Fruit fly (Drosophila melanogaster) whole organism, adult: ENCODE data around the gene ppk30.
A peak's percentile ranks its signal among the peaks of the same experiment; 100 is the strongest.

Source experiments
- CG11617 ChIP-seq: fragments of 200-800 bp; sonication (Bioruptor generic); optimal IDR thresholded peaks from 2 replicates; lab custom pipeline; 2017; ENCODE audit warnings: mild to moderate bottlenecking, missing biosample characterization, missing genetic modification reagents, missing genetic modification characterization
- CG12768 ChIP-seq: fragments of 200-800 bp; sonication (Bioruptor generic); optimal IDR thresholded peaks from 2 replicates; lab custom pipeline; 2017; ENCODE audit warnings: missing biosample characterization, missing genetic modification characterization, mild to moderate bottlenecking, moderate library complexity, missing genetic modification reagents
- CG14711 ChIP-seq: fragments of 200-800 bp; sonication (Bioruptor generic); optimal IDR thresholded peaks from 2 replicates; lab custom pipeline; 2018; ENCODE audit warnings: missing biosample characterization, mild to moderate bottlenecking, missing genetic modification characterization, moderate library complexity
- CG1620 ChIP-seq: fragments of 200-800 bp; sonication (Bioruptor generic); optimal IDR thresholded peaks from 2 replicates; lab custom pipeline; 2016; ENCODE audit warnings: missing biosample characterization, missing genetic modification characterization
- CG33017 ChIP-seq: fragments of 200-800 bp; sonication (Bioruptor generic); optimal IDR thresholded peaks from 2 replicates; lab custom pipeline; 2018; ENCODE audit warnings: missing biosample characterization, mild to moderate bottlenecking, missing genetic modification characterization, moderate library complexity
- CG5204 ChIP-seq: fragments of 200-800 bp; sonication (Bioruptor generic); optimal IDR thresholded peaks from 2 replicates; lab custom pipeline; 2016; ENCODE audit warnings: missing biosample characterization, missing genetic modification characterization
- CG7045 ChIP-seq: fragments of 200-800 bp; sonication (Bioruptor generic); optimal IDR thresholded peaks from 2 replicates; lab custom pipeline; 2017; ENCODE audit warnings: missing biosample characterization, mild to moderate bottlenecking, missing genetic modification characterization
- CG7101 ChIP-seq: fragments of 200-800 bp; sonication (Bioruptor generic); optimal IDR thresholded peaks from 2 replicates; lab custom pipeline; 2018; ENCODE audit warnings: missing biosample characterization, mild to moderate bottlenecking, missing genetic modification characterization, moderate library complexity
- Clk ChIP-seq: fragments of 200-800 bp; sonication (Bioruptor generic); optimal IDR thresholded peaks from 2 replicates; lab custom pipeline; 2017; ENCODE audit warnings: missing biosample characterization, missing genetic modification characterization
- Crg-1 ChIP-seq: fragments of 200-800 bp; sonication (Bioruptor generic); optimal IDR thresholded peaks from 2 replicates; lab custom pipeline; 2016; ENCODE audit warnings: missing biosample characterization, missing genetic modification characterization
- Hr96 ChIP-seq: fragments of 200-800 bp; sonication (Bioruptor generic); optimal IDR thresholded peaks from 2 replicates; lab custom pipeline; 2016; ENCODE audit warnings: missing biosample characterization, missing genetic modification characterization
- Mnt ChIP-seq: fragments of 200-800 bp; sonication (Bioruptor generic); optimal IDR thresholded peaks from 2 replicates; lab custom pipeline; 2016; ENCODE audit warnings: missing biosample characterization, mild to moderate bottlenecking, missing genetic modification characterization
- bab1 ChIP-seq: fragments of 200-800 bp; sonication (Bioruptor generic); optimal IDR thresholded peaks from 3 replicates; lab custom pipeline; 2019; ENCODE audit warnings: missing biosample characterization, mild to moderate bottlenecking, missing genetic modification characterization, moderate library complexity
- cic ChIP-seq: fragments of 200-800 bp; sonication (Bioruptor generic); optimal IDR thresholded peaks from 2 replicates; lab custom pipeline; 2017; ENCODE audit warnings: missing biosample characterization, mild to moderate bottlenecking, missing genetic modification characterization, moderate library complexity
- cnc ChIP-seq, 2 experiments: fragments of >200 bp; optimal IDR thresholded peaks; 2 replicates each; lab custom pipeline; 2017
- kay ChIP-seq: fragments of 200-800 bp; sonication (Bioruptor generic); peaks from one replicate; lab custom pipeline; 2016; ENCODE audit warnings: missing biosample characterization, missing genetic modification characterization, borderline replicate concordance
- ovo ChIP-seq: fragments of 200-800 bp; sonication (Bioruptor generic); optimal IDR thresholded peaks from 2 replicates; lab custom pipeline; 2016; ENCODE audit warnings: missing biosample characterization, missing genetic modification characterization
- pad ChIP-seq: fragments of 200-800 bp; sonication (Bioruptor generic); optimal IDR thresholded peaks from 3 replicates; lab custom pipeline; 2017; ENCODE audit warnings: missing biosample characterization, missing genetic modification characterization, mild to moderate bottlenecking, moderate library complexity, missing genetic modification reagents
- tj ChIP-seq: fragments of 200-800 bp; sonication (Bioruptor generic); optimal IDR thresholded peaks from 3 replicates; lab custom pipeline; 2017; ENCODE audit warnings: missing biosample characterization, mild to moderate bottlenecking, missing genetic modification characterization, moderate library complexity
- toe ChIP-seq: fragments of 200-800 bp; sonication (Bioruptor generic); optimal IDR thresholded peaks from 2 replicates; lab custom pipeline; 2016; ENCODE audit warnings: missing biosample characterization, missing genetic modification characterization

ppk30 gene

DNA sequence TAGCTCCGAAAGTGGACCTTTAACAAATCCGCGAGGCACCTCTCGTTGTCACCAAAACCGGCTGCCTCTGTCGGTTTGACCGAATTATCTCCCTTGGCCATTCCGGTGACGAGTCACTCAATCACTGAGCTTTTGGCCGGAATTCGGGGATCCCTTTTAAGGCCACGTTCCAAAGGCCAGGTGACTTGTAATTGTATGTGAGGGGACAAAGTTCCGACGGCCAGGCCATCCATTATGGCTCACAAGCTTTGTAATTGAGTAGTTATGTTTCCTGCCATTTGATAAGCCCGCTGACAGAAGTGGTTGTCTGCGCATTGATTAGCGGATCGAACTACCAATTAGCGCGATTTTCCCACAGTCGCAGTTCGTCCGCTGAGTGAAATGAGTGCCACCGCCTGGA is at the start of gene ppk30, which contains the start of gene ppk20:
Gene ppk30 (plus strand): TSS at position 373 of the 400 bp plus-strand sequence.
Gene ppk20 (minus strand): TSS at position 101 of the 400 bp plus-strand sequence.
- no peak for TF ChIP-seq pad (GFP tag; lab: Kevin White, UChicago)
- TF ChIP-seq CG14711 (tag; lab: Kevin White, UChicago) = no peak
- no peak for TF ChIP-seq ovo (GFP tag; lab: Kevin White, UChicago)
- no peak for TF ChIP-seq kay (GFP tag; lab: Kevin White, UChicago)
- no peak for TF ChIP-seq CG7101 (tag; lab: Kevin White, UChicago)
- no peak for TF ChIP-seq cnc (optimal IDR thresholded peaks at IDR 0.05; lab: Kevin White, UChicago)
- no peak for TF ChIP-seq CG7045
- TF ChIP-seq Hr96 (GFP tag; lab: Kevin White, UChicago) = no peak
- TF ChIP-seq Clk (GFP tag; lab: Kevin White, UChicago) = no peak
- TF ChIP-seq CG1620 (GFP tag; lab: Kevin White, UChicago) = no peak
- no peak for TF ChIP-seq toe (GFP tag; lab: Kevin White, UChicago)
- no peak for TF ChIP-seq Mnt (GFP tag; lab: Kevin White, UChicago)

- TF ChIP-seq CG5204 (GFP tag; lab: Kevin White, UChicago) (no peak), Hr96 (GFP tag; lab: Kevin White, UChicago) (peak; percentile 34), bab1 (GFP tag; lab: Kevin White, UChicago) (no peak), Clk (GFP tag; lab: Kevin White, UChicago) (no peak), CG14711 (tag; lab: Kevin White, UChicago) (no peak), tj (no peak), CG7045 (no peak), Mnt (GFP tag; lab: Kevin White, UChicago) (no peak), cic (no peak), kay (GFP tag; lab: Kevin White, UChicago) (peak; percentile 20), pad (GFP tag; lab: Kevin White, UChicago) (no peak), CG1620 (GFP tag; lab: Kevin White, UChicago) (no peak)
Measured at dm6 chr3R:29620712-29621479, 48.1 kb upstream of the ppk30 start.

DNA sequence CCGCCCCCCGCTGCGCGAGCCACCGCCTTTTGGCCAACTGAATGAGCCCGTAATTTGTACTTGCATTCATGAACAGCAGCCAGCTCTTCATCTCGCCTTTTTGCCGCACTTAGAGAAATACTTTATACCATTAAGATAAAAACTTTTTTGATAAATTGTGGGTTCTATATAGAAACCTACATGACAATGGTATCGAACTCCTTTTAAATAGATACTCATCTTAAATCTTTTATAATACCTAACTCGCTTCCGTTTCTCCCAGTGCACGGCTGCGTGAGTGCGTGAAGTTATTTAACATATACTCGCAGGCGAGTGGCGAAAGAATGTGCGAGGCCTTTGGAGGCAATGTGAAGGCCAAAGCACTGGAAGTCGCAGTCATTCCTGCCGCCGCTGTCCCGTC is 43.1 kb upstream of the ppk30 start:
- TF ChIP-seq tj (no peak), ovo (GFP tag; lab: Kevin White, UChicago) (no peak), toe (GFP tag; lab: Kevin White, UChicago) (peak; percentile 7)

DNA sequence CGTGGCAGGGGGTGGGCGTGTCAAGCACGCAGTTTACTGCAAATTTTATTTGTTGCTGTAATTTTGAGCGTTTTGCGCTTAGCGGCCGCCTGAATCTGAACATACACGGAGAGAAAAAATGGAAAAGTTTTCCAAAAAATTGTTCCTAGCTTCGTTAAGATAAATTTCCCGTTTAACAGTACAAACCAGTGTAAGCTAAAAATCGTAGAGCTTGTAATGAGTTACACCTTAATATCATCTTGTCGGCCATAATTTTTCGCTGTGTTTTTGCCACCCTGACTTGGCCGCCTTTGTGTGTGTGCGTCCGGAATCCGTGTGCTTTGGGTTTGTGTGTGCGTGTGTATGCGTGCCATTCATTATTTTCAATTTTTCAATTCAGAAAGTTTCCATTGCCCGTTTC is 17.5 kb upstream of the ppk30 start:
- no peak for TF ChIP-seq ovo (GFP tag; lab: Kevin White, UChicago)
- TF ChIP-seq CG11617 (GFP tag; lab: Kevin White, UChicago) = no peak
- TF ChIP-seq CG14711 (tag; lab: Kevin White, UChicago) = no peak
- no peak for TF ChIP-seq CG7101 (tag; lab: Kevin White, UChicago)
- no peak for TF ChIP-seq kay (GFP tag; lab: Kevin White, UChicago)
- no peak for TF ChIP-seq pad (GFP tag; lab: Kevin White, UChicago)
- TF ChIP-seq bab1 (GFP tag; lab: Kevin White, UChicago) = no peak
- no peak for TF ChIP-seq CG5204 (GFP tag; lab: Kevin White, UChicago)
- TF ChIP-seq Hr96 (GFP tag; lab: Kevin White, UChicago) = no peak
- no peak for TF ChIP-seq Clk (GFP tag; lab: Kevin White, UChicago)
- no peak for TF ChIP-seq CG33017 (tag; lab: Kevin White, UChicago)
- TF ChIP-seq CG7045 = no peak
- no peak for TF ChIP-seq CG12768 (GFP tag; lab: Kevin White, UChicago)

DNA sequence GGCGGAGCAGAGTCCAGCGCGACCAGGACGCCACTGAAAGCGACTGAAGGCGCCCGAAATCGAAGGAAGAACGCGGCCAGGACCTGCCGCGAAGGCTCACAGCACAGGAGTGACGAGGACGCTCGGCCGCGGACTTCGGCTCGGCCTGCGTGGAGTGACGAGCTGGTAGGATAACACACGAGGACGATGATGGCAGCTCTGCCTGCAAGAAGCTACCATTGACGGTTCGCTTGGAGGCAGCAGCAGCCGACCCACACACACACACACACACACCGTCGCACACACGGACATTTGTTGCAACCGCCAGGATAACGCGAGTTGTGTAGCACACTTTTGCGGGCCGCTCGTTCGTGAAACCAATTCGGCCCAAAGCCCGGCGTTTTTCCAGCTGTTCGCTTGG is 9.0 kb upstream of the ppk30 start, which contains the start of gene Dop1R2:
Gene Dop1R2 (minus strand): TSS at position 35 of the 400 bp plus-strand sequence.
- TF ChIP-seq Clk (GFP tag; lab: Kevin White, UChicago) = no peak
- TF ChIP-seq Hr96 (GFP tag; lab: Kevin White, UChicago) = no peak
- TF ChIP-seq bab1 (GFP tag; lab: Kevin White, UChicago) = no peak
- no peak for TF ChIP-seq CG33017 (tag; lab: Kevin White, UChicago)
- TF ChIP-seq Crg-1 (GFP tag; lab: Kevin White, UChicago) = no peak
- no peak for TF ChIP-seq CG11617 (GFP tag; lab: Kevin White, UChicago)
- TF ChIP-seq ovo (GFP tag; lab: Kevin White, UChicago) = no peak
- no peak for TF ChIP-seq CG5204 (GFP tag; lab: Kevin White, UChicago)
- TF ChIP-seq CG14711 (tag; lab: Kevin White, UChicago) = no peak
- no peak for TF ChIP-seq CG1620 (GFP tag; lab: Kevin White, UChicago)
- no peak for TF ChIP-seq pad (GFP tag; lab: Kevin White, UChicago)
- no peak for TF ChIP-seq CG12768 (GFP tag; lab: Kevin White, UChicago)
- no peak for TF ChIP-seq Mnt (GFP tag; lab: Kevin White, UChicago)

dm6 chr3R:29664183-29664829 is 4.6 kb upstream of the ppk30 start, which contains the start of gene ppk21:
ppk21 (plus strand) TSS chr3R:29664779.
- TF ChIP-seq pad (GFP tag; lab: Kevin White, UChicago) (no peak), cnc (optimal IDR thresholded peaks at IDR 0.05; lab: Kevin White, UChicago) (no peak), CG5204 (GFP tag; lab: Kevin White, UChicago) (no peak), Hr96 (GFP tag; lab: Kevin White, UChicago) (no peak), CG1620 (GFP tag; lab: Kevin White, UChicago) (no peak), CG14711 (tag; lab: Kevin White, UChicago) (no peak), CG33017 (tag; lab: Kevin White, UChicago) (no peak), tj (no peak), Mnt (GFP tag; lab: Kevin White, UChicago) (no peak), CG11617 (GFP tag; lab: Kevin White, UChicago) (no peak), Clk (GFP tag; lab: Kevin White, UChicago) (no peak), cic (no peak), bab1 (GFP tag; lab: Kevin White, UChicago) (no peak), CG7101 (tag; lab: Kevin White, UChicago) (no peak), CG7045 (no peak), ovo (GFP tag; lab: Kevin White, UChicago) (no peak), CG12768 (GFP tag; lab: Kevin White, UChicago) (no peak), Crg-1 (GFP tag; lab: Kevin White, UChicago) (no peak)
